Worm (Caenorhabditis elegans) whole organism, L1 larva: Measurements from ENCODE around the gene F14F3.4.

Experiments
- C34B4.2 ChIP-seq: sonication (generic microtip); optimal IDR thresholded peaks from 2 replicates; lab custom pipeline; 2017; ENCODE audit warnings: mild to moderate bottlenecking, missing genetic modification characterization, missing compliant biosample characterization
- alr-1 ChIP-seq: fragments of 200-800 bp; sonication (Bioruptor generic); optimal IDR thresholded peaks from 2 replicates; lab custom pipeline; 2018; ENCODE audit warnings: borderline replicate concordance, mild to moderate bottlenecking, missing genetic modification characterization, missing compliant biosample characterization
- blmp-1 ChIP-seq: fragments of 150-350 bp; optimal IDR thresholded peaks from 2 replicates; lab custom pipeline; 2014; ENCODE audit warnings: missing biosample characterization, missing genetic modification characterization
- ceh-8 ChIP-seq: fragments of 200-800 bp; sonication (Bioruptor generic); optimal IDR thresholded peaks from 2 replicates; lab custom pipeline; 2018; ENCODE audit warnings: mild to moderate bottlenecking, missing genetic modification characterization, moderate library complexity, missing compliant biosample characterization
- dpl-1 ChIP-seq, 3 experiments: fragments of 150-350 bp in 2 of 3; sonication (generic microtip) in 1 of 3; optimal IDR thresholded peaks; 2 replicates each; lab custom pipeline; 2014 to 2017; ENCODE audit warnings: missing biosample characterization in 3 of 3, missing genetic modification characterization in 3 of 3, missing genetic modification reagents in 3 of 3
- efl-1 ChIP-seq, 4 experiments: fragments of 150-350 bp; optimal IDR thresholded peaks in 3 of 4; peaks in 1 of 4; 1 replicate in 1 of 4; 2 replicates in 3 of 4; lab custom pipeline; 2014; ENCODE audit warnings: missing biosample characterization in 2 of 4, missing genetic modification characterization in 2 of 4, missing genetic modification reagents in 2 of 4
- egl-27 ChIP-seq, 2 experiments: fragments of 150-350 bp in 1 of 2; sonication (generic microtip); optimal IDR thresholded peaks; 3 replicates each; lab custom pipeline; 2017 to 2018; ENCODE audit warnings: missing biosample characterization in 2 of 2, missing genetic modification characterization in 2 of 2, missing genetic modification reagents in 2 of 2
- elt-3 ChIP-seq, 6 experiments: fragments of 150-350 bp in 1 of 6; sonication (generic microtip); optimal IDR thresholded peaks; 2 replicates each; lab custom pipeline; 2017 to 2018; ENCODE audit warnings: missing biosample characterization in 6 of 6, missing genetic modification characterization in 6 of 6, inconsistent platforms in 1 of 6
- fos-1 ChIP-seq: fragments of 150-350 bp; optimal IDR thresholded peaks from 2 replicates; lab custom pipeline; 2014; ENCODE audit warnings: missing biosample characterization, missing genetic modification characterization
- grh-1 ChIP-seq: fragments of 200-800 bp; sonication (Bioruptor generic); IDR thresholded peaks from 2 replicates; pipeline ENCODE4 v1.3.6; 2022; ENCODE audit warnings: missing genetic modification reagents, missing genetic modification characterization, missing compliant biosample characterization
- hlh-4 ChIP-seq: sonication (generic microtip); optimal IDR thresholded peaks from 2 replicates; lab custom pipeline; 2016; ENCODE audit warnings: mild to moderate bottlenecking, missing genetic modification characterization, missing compliant biosample characterization
- lsy-2 ChIP-seq, 2 experiments: fragments of 150-350 bp; optimal IDR thresholded peaks; 2 replicates each; lab custom pipeline; 2014; ENCODE audit warnings: missing biosample characterization in 2 of 2, missing genetic modification characterization in 2 of 2
- mab-9 ChIP-seq: fragments of 200-800 bp; sonication (Bioruptor generic); IDR thresholded peaks from 2 replicates; pipeline ENCODE4 v1.3.6; 2022; ENCODE audit warnings: missing genetic modification reagents, missing genetic modification characterization, missing compliant biosample characterization
- mef-2 ChIP-seq: fragments of 150-350 bp; optimal IDR thresholded peaks from 2 replicates; lab custom pipeline; 2014; ENCODE audit warnings: missing biosample characterization, missing genetic modification characterization
- nhr-11 ChIP-seq: fragments of 150-350 bp; optimal IDR thresholded peaks from 2 replicates; lab custom pipeline; 2014; ENCODE audit warnings: missing biosample characterization, missing genetic modification characterization
- nhr-28 ChIP-seq: fragments of 150-350 bp; optimal IDR thresholded peaks from 2 replicates; lab custom pipeline; 2014; ENCODE audit warnings: missing biosample characterization, missing genetic modification characterization
- nhr-71 ChIP-seq: sonication (generic microtip); optimal IDR thresholded peaks from 2 replicates; lab custom pipeline; 2016; ENCODE audit warnings: mild to moderate bottlenecking, missing genetic modification characterization, moderate library complexity, missing compliant biosample characterization
- nhr-77 ChIP-seq: fragments of 150-350 bp; optimal IDR thresholded peaks from 2 replicates; lab custom pipeline; 2014; ENCODE audit warnings: missing biosample characterization, missing genetic modification characterization
- nhr-85 ChIP-seq: sonication (generic microtip); peaks from one replicate; lab custom pipeline; 2016; ENCODE audit warnings: missing genetic modification characterization, inconsistent platforms, missing compliant biosample characterization
- sup-37 ChIP-seq: fragments of 200-800 bp; sonication (Bioruptor generic); optimal IDR thresholded peaks from 2 replicates; lab custom pipeline; 2018; ENCODE audit warnings: mild to moderate bottlenecking, missing genetic modification characterization, missing compliant biosample characterization
- tlp-1 ChIP-seq: fragments of 150-350 bp; optimal IDR thresholded peaks from 2 replicates; lab custom pipeline; 2014; ENCODE audit warnings: missing biosample characterization, missing genetic modification characterization
- unc-86 ChIP-seq: sonication (generic microtip); optimal IDR thresholded peaks from 2 replicates; lab custom pipeline; 2016; ENCODE audit warnings: missing genetic modification characterization, missing compliant biosample characterization
- xbp-1 ChIP-seq: sonication (generic microtip); optimal IDR thresholded peaks from 2 replicates; lab custom pipeline; 2016; ENCODE audit warnings: missing genetic modification characterization, missing compliant biosample characterization
- ztf-4 ChIP-seq: fragments of 150-350 bp; optimal IDR thresholded peaks from 2 replicates; lab custom pipeline; 2014; ENCODE audit warnings: missing biosample characterization, missing genetic modification characterization

The F14F3.4 gene

ce11 chrX:10520185-10520584, 1.0 kb downstream of the F14F3.4 start:
- TF ChIP-seq fos-1 (tag; lab: Kevin White, UChicago) (no peak), efl-1 (optimal IDR thresholded peaks at IDR 0.05; lab: Kevin White, UChicago) (no peak), efl-1 (GFP tag; optimal IDR thresholded peaks at IDR 0.05 in 1 of 2; lab: Kevin White, UChicago) (peak in 1 of 2 experiments; percentile 71)

ce11 chrX:10516549-10516948, 4.7 kb downstream of the F14F3.4 start:
- TF ChIP-seq nhr-85 (peak; percentile 74), grh-1 (GFP tag; lab: Robert Waterston, UW) (0 out of 2 replicates have a peak, but pooled peaks have one; percentile 19), C34B4.2 (tag; lab: Kevin White, UChicago) (no peak)

- TF ChIP-seq lsy-2 (tag; optimal IDR thresholded peaks at IDR 0.05; lab: Kevin White, UChicago) (peak in 1 of 2 experiments; percentile 41), xbp-1 (no peak)
- TF ChIP-seq, all 84 proteins: peak for 1
These were observed 6.4 kb downstream of the F14F3.4 start for ce11 chrX:10514834-10515233.

- no peak for TF ChIP-seq grh-1 (GFP tag; lab: Robert Waterston, UW)
- peak; percentile 64 for TF ChIP-seq nhr-85
- TF ChIP-seq ceh-8 (GFP tag; lab: Kevin White, UChicago) = peak; percentile 63
These were observed 7.2 kb downstream of the F14F3.4 start for ce11 chrX:10514056-10514455.

- TF ChIP-seq sup-37 (no peak), lsy-2 (tag; optimal IDR thresholded peaks at IDR 0.05; lab: Kevin White, UChicago) (no peak), elt-3 (tag; optimal IDR thresholded peaks at IDR 0.05; lab: Kevin White, UChicago) (no peak), mab-9 (no peak), dpl-1 (GFP tag; optimal IDR thresholded peaks at IDR 0.05; lab: Kevin White, UChicago) (no peak), nhr-28 (tag; lab: Kevin White, UChicago) (no peak)
These were observed 13.2 kb downstream of the F14F3.4 start for ce11 chrX:10507971-10508370.

ce11 chrX:10505193-10505592, 16.0 kb downstream of the F14F3.4 start:
- TF ChIP-seq unc-86 (tag; lab: Kevin White, UChicago) (no peak), nhr-77 (tag; lab: Kevin White, UChicago) (no peak), lsy-2 (tag; optimal IDR thresholded peaks at IDR 0.05; lab: Kevin White, UChicago) (peak in 1 of 2 experiments; percentile 50)

- TF ChIP-seq ztf-4 (tag; lab: Kevin White, UChicago) = no peak
- no peak for TF ChIP-seq tlp-1 (tag; lab: Kevin White, UChicago)
- no peak for TF ChIP-seq alr-1
- no peak for TF ChIP-seq nhr-71 (tag; lab: Kevin White, UChicago)
- no peak for TF ChIP-seq egl-27 (tag; optimal IDR thresholded peaks at IDR 0.05; lab: Kevin White, UChicago)
- no peak for TF ChIP-seq hlh-4 (tag; lab: Kevin White, UChicago)
These were observed 17.8 kb downstream of the F14F3.4 start for ce11 chrX:10503393-10503792.

- TF ChIP-seq nhr-11 (tag; lab: Kevin White, UChicago) (no peak), lsy-2 (tag; optimal IDR thresholded peaks at IDR 0.05; lab: Kevin White, UChicago) (no peak), C34B4.2 (tag; lab: Kevin White, UChicago) (no peak), blmp-1 (tag; lab: Kevin White, UChicago) (no peak), tlp-1 (tag; lab: Kevin White, UChicago) (no peak), mef-2 (tag; lab: Kevin White, UChicago) (no peak)
These were observed 21.6 kb downstream of the F14F3.4 start, which contains the start of gene vab-3 for ce11 chrX:10499590-10499989. Gene vab-3, plus strand, starts transcription at chrX:10499890.
